Worm (Caenorhabditis elegans): ENCODE measurements around the gene frpr-1.

frpr-1 gene

DNA sequence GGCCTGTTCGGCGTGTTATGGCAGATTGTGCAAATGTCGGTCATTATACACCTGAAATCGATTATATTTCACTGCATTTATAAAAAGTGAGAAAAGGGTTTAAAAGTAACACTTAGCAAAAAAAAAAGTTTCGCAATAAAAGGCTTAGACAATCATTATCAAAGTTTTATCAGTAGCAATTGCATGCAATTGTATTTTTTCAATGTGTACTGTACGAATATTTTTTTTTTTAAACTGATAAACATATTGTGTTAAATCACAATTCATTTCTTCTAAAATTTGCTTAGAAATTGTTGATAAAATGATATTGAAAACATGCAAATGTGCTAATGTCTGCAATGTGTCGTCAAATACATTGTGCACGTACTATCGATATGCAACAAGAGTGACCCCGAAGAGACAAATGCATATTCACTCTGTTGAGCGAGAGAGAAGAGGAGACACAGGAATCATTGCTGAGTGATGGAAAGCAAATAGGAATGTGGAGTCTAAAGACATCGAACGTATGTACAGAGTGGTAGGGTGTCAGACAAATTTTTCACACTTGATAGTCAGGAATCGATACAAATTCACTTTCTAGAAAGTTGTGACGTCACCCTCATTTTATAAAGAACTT, 6.9 kb upstream of the frpr-1 start, which contains the start of gene C02B8.6 (continued):
- peak; percentile 11 for TF ChIP-seq duxl-1 (tag; optimal IDR thresholded peaks at IDR 0.05; ENCODE audit: poor library complexity)
- TF ChIP-seq T20F7.1 (GFP tag; optimal IDR thresholded peaks at IDR 0.05): peak; percentile 47
- TF ChIP-seq Y75B8A.6 (GFP tag; IDR thresholded peaks at IDR 0.05): no peak
- TF ChIP-seq unc-62 (GFP tag; optimal IDR thresholded peaks at IDR 0.05 in 1 of 2): peak in 1 of 2 experiments; percentile 93
- no peak for TF ChIP-seq unc-62 (tag; optimal IDR thresholded peaks at IDR 0.05)
- TF ChIP-seq nhr-28 (tag; optimal IDR thresholded peaks at IDR 0.05): peak; percentile 70
- no peak for TF ChIP-seq madf-5 (GFP tag; IDR thresholded peaks at IDR 0.05)
- no peak for TF ChIP-seq lin-29 (GFP tag; IDR thresholded peaks at IDR 0.05)
- TF ChIP-seq F49E8.2 (tag; optimal IDR thresholded peaks at IDR 0.05; ENCODE audit: borderline replicate concordance): no peak
- peak; percentile 50 for TF ChIP-seq nhr-77 (tag; optimal IDR thresholded peaks at IDR 0.05)
- no peak for TF ChIP-seq set-16 (GFP tag; IDR thresholded peaks at IDR 0.05)
- peak; percentile 55 for TF ChIP-seq dmd-6 (GFP tag; IDR thresholded peaks at IDR 0.05)
- no peak for TF ChIP-seq fkh-10 (GFP tag; optimal IDR thresholded peaks at IDR 0.05)
- TF ChIP-seq ztf-7 (tag; optimal IDR thresholded peaks at IDR 0.05): no peak
- no peak for TF ChIP-seq snpc-1.2 (GFP tag; IDR thresholded peaks at IDR 0.05)
- TF ChIP-seq F37D6.2 (tag; optimal IDR thresholded peaks at IDR 0.05): no peak
- TF ChIP-seq gei-8 (GFP tag; optimal IDR thresholded peaks at IDR 0.05): no peak
- no peak for TF ChIP-seq F44E2.7 (GFP tag; IDR thresholded peaks at IDR 0.05)
- TF ChIP-seq fos-1 (tag; optimal IDR thresholded peaks at IDR 0.05): no peak
- no peak for TF ChIP-seq lim-7 (GFP tag; IDR thresholded peaks at IDR 0.05)
- no peak for TF ChIP-seq hlh-30 (tag; optimal IDR thresholded peaks at IDR 0.05; ENCODE audit: insufficient read depth)

ce11 chrX:8123194-8123593, 6.2 kb downstream of the frpr-1 start, which contains the start of gene C02B8.12:
Gene C02B8.12, minus strand, starts transcription at chrX:8123368.
- no peak for TF ChIP-seq ceh-32 (tag; optimal IDR thresholded peaks at IDR 0.05; ENCODE audit: poor library complexity)
- TF ChIP-seq aha-1 (tag): peak; percentile 92

DNA sequence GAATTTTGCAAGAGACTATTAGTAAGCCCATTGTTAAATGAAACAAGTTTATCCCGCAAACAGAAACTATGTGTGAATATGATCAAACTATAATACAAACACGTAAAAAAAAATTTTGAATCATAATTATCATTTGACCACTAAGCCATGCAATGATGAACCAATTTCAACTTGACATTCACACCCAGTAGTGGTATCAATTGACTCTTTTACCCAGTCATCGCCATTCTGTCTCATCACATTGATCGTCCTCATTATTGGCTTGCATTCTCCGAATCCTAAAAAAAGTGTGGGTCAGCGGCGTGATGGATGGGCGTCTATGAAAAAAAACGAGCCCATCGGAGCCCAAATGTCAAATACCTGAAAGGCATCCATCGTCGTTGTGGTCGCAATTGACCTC, 9.2 kb downstream of the frpr-1 start:
- no peak for TF ChIP-seq mep-1 (tag; optimal IDR thresholded peaks at IDR 0.05)
- TF ChIP-seq unc-62 (GFP tag; optimal IDR thresholded peaks at IDR 0.05 in 1 of 2): peak in 1 of 2 experiments; percentile 94
- no peak for TF ChIP-seq unc-62 (tag; optimal IDR thresholded peaks at IDR 0.05)

- TF ChIP-seq unc-62 (GFP tag; optimal IDR thresholded peaks at IDR 0.05 in 1 of 2) (peak in 1 of 2 experiments; percentile 34), unc-62 (tag; optimal IDR thresholded peaks at IDR 0.05) (no peak), ZK337.2 (GFP tag; IDR thresholded peaks at IDR 0.05) (no peak)
Measured at ce11 chrX:8117827-8118317, 11.6 kb downstream of the frpr-1 start.

DNA sequence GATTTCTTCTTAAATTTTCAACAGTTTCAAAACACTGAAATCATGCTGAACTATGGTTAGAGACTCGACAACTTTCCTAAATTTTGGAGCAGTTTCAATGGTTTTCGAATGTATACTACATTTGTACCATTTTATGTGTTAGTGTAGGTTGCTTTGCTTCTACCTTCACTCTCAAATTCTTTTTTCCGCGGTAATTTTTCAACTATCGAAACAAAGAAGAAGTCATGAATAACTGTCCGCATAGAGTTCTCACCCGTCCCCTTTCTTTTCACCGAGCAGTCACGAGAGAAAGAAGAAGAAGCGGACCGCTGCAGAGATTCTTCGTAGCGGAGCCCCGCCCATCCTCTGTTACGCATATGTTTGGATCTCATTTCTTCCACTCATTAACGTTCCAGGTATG, 13.3 kb downstream of the frpr-1 start, which contains the start of gene hlh-8:
Gene hlh-8 (plus strand): TSS at position 301 of the 400 bp plus-strand sequence.
- TF ChIP-seq ceh-62 (tag; optimal IDR thresholded peaks at IDR 0.05) (no peak), nhr-111 (GFP tag; optimal IDR thresholded peaks at IDR 0.05) (no peak), madf-5 (GFP tag; IDR thresholded peaks at IDR 0.05) (no peak), attf-4 (tag; optimal IDR thresholded peaks at IDR 0.05) (no peak), dve-1 (tag; optimal IDR thresholded peaks at IDR 0.05; ENCODE audit: insufficient read depth) (no peak), lin-13 (GFP tag; optimal IDR thresholded peaks at IDR 0.05) (no peak), lir-3 (tag; optimal IDR thresholded peaks at IDR 0.05) (no peak), lin-38 (GFP tag; IDR thresholded peaks at IDR 0.05) (no peak), spr-1 (tag; optimal IDR thresholded peaks at IDR 0.05) (no peak), Y105C5A.15 (GFP tag; IDR thresholded peaks at IDR 0.05) (no peak), arid-1 (GFP tag; conservative IDR thresholded peaks at IDR 0.05) (no peak), saeg-2 (GFP tag; IDR thresholded peaks at IDR 0.05) (no peak), mxl-3 (GFP tag; optimal IDR thresholded peaks at IDR 0.05) (no peak), nhr-10 (tag; optimal IDR thresholded peaks at IDR 0.05) (no peak), F49E8.2 (tag; optimal IDR thresholded peaks at IDR 0.05; ENCODE audit: borderline replicate concordance) (no peak), cey-2 (tag; optimal IDR thresholded peaks at IDR 0.05; ENCODE audit: borderline replicate concordance, insufficient read depth) (no peak), fos-1 (tag; optimal IDR thresholded peaks at IDR 0.05) (no peak)
